Fruit fly (Drosophila melanogaster): ENCODE measurements around the gene Ir10a.

Ir10a gene

DNA sequence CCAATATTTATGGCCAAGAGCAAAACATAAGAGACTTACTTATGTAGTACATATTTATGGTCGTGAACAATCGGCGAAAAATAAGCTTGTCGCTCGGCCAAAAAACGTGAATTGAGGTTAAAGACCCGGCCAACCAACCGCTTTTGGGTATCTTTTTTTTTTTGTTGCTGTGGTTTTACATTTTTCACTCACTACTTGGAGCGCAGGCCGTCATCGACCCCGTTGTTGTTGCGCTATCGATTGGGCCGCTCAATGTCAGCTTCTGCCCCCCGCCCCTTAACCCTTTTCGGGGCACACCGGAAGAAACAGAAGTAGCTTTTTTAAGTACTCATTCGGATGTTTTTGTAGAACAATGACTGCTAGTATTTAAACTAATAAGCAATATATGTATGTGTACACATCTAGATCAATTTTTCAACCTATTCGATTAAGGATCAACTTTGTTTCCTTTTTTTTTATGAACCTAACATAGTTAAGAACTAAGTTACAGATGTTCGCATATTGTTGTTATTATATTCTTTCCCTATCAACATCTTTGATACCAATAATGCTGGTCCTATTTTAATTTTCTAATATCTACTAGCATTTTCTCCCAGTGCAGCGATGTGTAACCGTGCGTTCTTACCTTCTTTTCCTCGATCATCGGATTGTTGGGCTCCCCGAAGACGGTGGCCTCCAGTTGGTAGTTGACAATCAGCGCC, 27.2 kb upstream of the Ir10a start (continued):
- TF ChIP-seq Mes4 (GFP tag; optimal IDR thresholded peaks at IDR 0.05) (peak; percentile 70), CG15514 (GFP tag; optimal IDR thresholded peaks at IDR 0.05) (no peak), CG7839 (tag; optimal IDR thresholded peaks at IDR 0.05) (peak; percentile 84), CG30431 (GFP tag; optimal IDR thresholded peaks at IDR 0.05) (peak; percentile 38), jing (GFP tag; optimal IDR thresholded peaks at IDR 0.05) (peak; percentile 17), CG3726 (GFP tag; IDR thresholded peaks at IDR 0.05) (no peak; the same call in 2 of the 3 replicates), ac (GFP tag; optimal IDR thresholded peaks at IDR 0.05) (no peak), HLH3B (GFP tag; IDR thresholded peaks at IDR 0.05) (peak; percentile 58; the same call in 1 of the 2 replicates), tin (GFP tag; optimal IDR thresholded peaks at IDR 0.05) (peak; percentile 57), gem (tag; optimal IDR thresholded peaks at IDR 0.05) (no peak), CG34422 (GFP tag; IDR thresholded peaks at IDR 0.05) (0 out of 3 replicates have a peak, but pooled peaks have one; percentile 27), luna (GFP tag; optimal IDR thresholded peaks at IDR 0.05) (no peak), hth (optimal IDR thresholded peaks at IDR 0.05) (no peak), ewg (GFP tag; optimal IDR thresholded peaks at IDR 0.05) (peak; percentile 48), chn (GFP tag; optimal IDR thresholded peaks at IDR 0.05) (peak; percentile 65), Hr78 (GFP tag; optimal IDR thresholded peaks at IDR 0.05) (peak in 1 of 2 experiments; percentile 80), Elba2 (GFP tag; optimal IDR thresholded peaks at IDR 0.05) (no peak), CG10959 (GFP tag; IDR thresholded peaks at IDR 0.05) (0 out of 2 replicates have a peak, but pooled peaks have one; percentile 18), Jarid2 (GFP tag; optimal IDR thresholded peaks at IDR 0.05) (no peak), CG7357 (GFP tag; IDR thresholded peaks at IDR 0.05) (peak; percentile 58), cg (GFP tag; optimal IDR thresholded peaks at IDR 0.05) (no peak), Mrtf (GFP tag; IDR thresholded peaks at IDR 0.05) (no peak; the same call in 2 of the 3 replicates), fd96Cb (tag; optimal IDR thresholded peaks at IDR 0.05) (peak; percentile 76), CG15269 (tag; optimal IDR thresholded peaks at IDR 0.05) (peak; percentile 86), Optix (GFP tag; IDR thresholded peaks at IDR 0.05) (no peak), Opbp (GFP tag; IDR thresholded peaks at IDR 0.05; ENCODE audit: partially characterized antibody) (no peak), CG7271 (tag; optimal IDR thresholded peaks at IDR 0.05) (no peak), dan (GFP tag; IDR thresholded peaks at IDR 0.05) (no peak), E2f1 (GFP tag; IDR thresholded peaks at IDR 0.05) (peak; percentile 63), tll (GFP tag; optimal IDR thresholded peaks at IDR 0.05) (no peak), CG7786 (GFP tag; optimal IDR thresholded peaks at IDR 0.05) (peak; percentile 73), mam (GFP tag; optimal IDR thresholded peaks at IDR 0.05) (peak; percentile 62), MBD-R2 (GFP tag; IDR thresholded peaks at IDR 0.05) (no peak; the same call in 1 of the 2 replicates), CG1024 (GFP tag; IDR thresholded peaks at IDR 0.05) (no peak), dysf (GFP tag; IDR thresholded peaks at IDR 0.05) (peak; percentile 80), bab2 (GFP tag; optimal IDR thresholded peaks at IDR 0.05) (peak; percentile 65), Deaf1 (tag; optimal IDR thresholded peaks at IDR 0.05) (no peak), pan (optimal IDR thresholded peaks at IDR 0.05) (no peak), pan (GFP tag; optimal IDR thresholded peaks at IDR 0.05 in 1 of 2, IDR thresholded peaks at IDR 0.05 in 1 of 2) (peak in 1 of 2 experiments; percentile 76), CG17328 (GFP tag; IDR thresholded peaks at IDR 0.05) (no peak), Stat92E (GFP tag; optimal IDR thresholded peaks at IDR 0.05) (no peak), stc (GFP tag; IDR thresholded peaks at IDR 0.05) (no peak), peb (GFP tag; IDR thresholded peaks at IDR 0.05) (no peak), CG4820 (GFP tag; optimal IDR thresholded peaks at IDR 0.05) (peak; percentile 77), mld (GFP tag; IDR thresholded peaks at IDR 0.05; ENCODE audit: partially characterized antibody) (no peak), zfh1 (GFP tag; IDR thresholded peaks at IDR 0.05) (peak; percentile 14; the same call in 1 of the 3 replicates), dati (GFP tag; IDR thresholded peaks at IDR 0.05) (no peak), crp (GFP tag; optimal IDR thresholded peaks at IDR 0.05) (no peak), Max (GFP tag; optimal IDR thresholded peaks at IDR 0.05) (peak; percentile 66)
